Worm (Caenorhabditis elegans) whole organism, mixed stage, embryonic: ENCODE data around the gene osm-11.
A peak's percentile ranks its signal among the peaks of the same experiment; 100 is the strongest.

Experiments used
- M03D4.4 ChIP-seq: sonication (generic microtip); optimal IDR thresholded peaks from 2 replicates; lab custom pipeline; 2017; ENCODE audit warnings: mild to moderate bottlenecking, missing genetic modification characterization, missing compliant biosample characterization
- ceh-43 ChIP-seq: fragments of 200-800 bp; sonication (Bioruptor generic); optimal IDR thresholded peaks from 2 replicates; lab custom pipeline; 2018; ENCODE audit warnings: mild to moderate bottlenecking, missing genetic modification characterization, moderate library complexity, missing compliant biosample characterization
- ceh-83 ChIP-seq: fragments of 200-800 bp; sonication (Bioruptor generic); optimal IDR thresholded peaks from 2 replicates; lab custom pipeline; 2018; ENCODE audit warnings: mild to moderate bottlenecking, missing genetic modification characterization, missing compliant biosample characterization
- ces-1 ChIP-seq: fragments of 150-350 bp; optimal IDR thresholded peaks from 2 replicates; lab custom pipeline; 2014; ENCODE audit warnings: missing biosample characterization, missing genetic modification reagents, missing genetic modification characterization
- cnd-1 ChIP-seq: fragments of 200-800 bp; sonication (Bioruptor generic); optimal IDR thresholded peaks from 2 replicates; lab custom pipeline; 2018; ENCODE audit warnings: mild to moderate bottlenecking, missing genetic modification characterization, missing compliant biosample characterization
- drap-1 ChIP-seq: fragments of 200-800 bp; sonication (Bioruptor generic); optimal IDR thresholded peaks from 3 replicates; lab custom pipeline; 2018; ENCODE audit warnings: mild to moderate bottlenecking, missing genetic modification characterization, missing compliant biosample characterization
- elt-1 ChIP-seq: sonication (generic microtip); optimal IDR thresholded peaks from 2 replicates; lab custom pipeline; 2017; ENCODE audit warnings: missing genetic modification characterization, mild to moderate bottlenecking, missing compliant biosample characterization, antibody characterized with exemption, moderate library complexity, borderline replicate concordance; ENCODE audit not compliant: insufficient read depth
- elt-3 ChIP-seq: fragments of 150-350 bp; optimal IDR thresholded peaks from 2 replicates; lab custom pipeline; 2014; ENCODE audit warnings: missing biosample characterization, missing genetic modification characterization
- hlh-1 ChIP-seq: fragments of 150-350 bp; optimal IDR thresholded peaks from 2 replicates; lab custom pipeline; 2014; ENCODE audit warnings: missing biosample characterization, missing genetic modification reagents, missing genetic modification characterization
- lin-32 ChIP-seq: fragments of 200-800 bp; sonication (Bioruptor generic); optimal IDR thresholded peaks from 2 replicates; lab custom pipeline; 2018; ENCODE audit warnings: mild to moderate bottlenecking, missing genetic modification characterization, missing compliant biosample characterization
- lsy-2 ChIP-seq: fragments of 150-350 bp; optimal IDR thresholded peaks from 2 replicates; lab custom pipeline; 2014; ENCODE audit warnings: missing biosample characterization, missing genetic modification characterization
- mep-1 ChIP-seq: fragments of 150-350 bp; optimal IDR thresholded peaks from 2 replicates; lab custom pipeline; 2017; ENCODE audit warnings: missing biosample characterization, missing genetic modification reagents, missing genetic modification characterization, inconsistent platforms
- mls-2 ChIP-seq: sonication (generic microtip); optimal IDR thresholded peaks from 2 replicates; lab custom pipeline; 2016; ENCODE audit warnings: mild to moderate bottlenecking, missing genetic modification characterization, moderate library complexity, missing compliant biosample characterization
- nhr-12 ChIP-seq: fragments of 150-350 bp; optimal IDR thresholded peaks from 2 replicates; lab custom pipeline; 2014; ENCODE audit warnings: missing biosample characterization, missing genetic modification characterization
- nhr-237 ChIP-seq: fragments of 150-350 bp; optimal IDR thresholded peaks from 2 replicates; lab custom pipeline; 2014; ENCODE audit warnings: missing biosample characterization, missing genetic modification characterization
- nhr-28 ChIP-seq: fragments of 150-350 bp; optimal IDR thresholded peaks from 2 replicates; lab custom pipeline; 2014; ENCODE audit warnings: missing biosample characterization, missing genetic modification characterization
- sem-2 ChIP-seq: fragments of 200-800 bp; sonication (Bioruptor generic); optimal IDR thresholded peaks from 2 replicates; lab custom pipeline; 2018; ENCODE audit warnings: mild to moderate bottlenecking, missing genetic modification characterization, missing compliant biosample characterization
- snpc-4 ChIP-seq: fragments of 150-350 bp; optimal IDR thresholded peaks from 2 replicates; lab custom pipeline; 2014; ENCODE audit warnings: missing biosample characterization, missing genetic modification characterization
- sptf-1 ChIP-seq: sonication (generic microtip); optimal IDR thresholded peaks from 2 replicates; lab custom pipeline; 2017; ENCODE audit warnings: mild to moderate bottlenecking, missing genetic modification characterization, moderate library complexity, missing compliant biosample characterization
- unc-120 ChIP-seq: sonication (generic microtip); optimal IDR thresholded peaks from 2 replicates; lab custom pipeline; 2017; ENCODE audit warnings: missing genetic modification characterization, missing compliant biosample characterization; ENCODE audit not compliant: poor library complexity, severe bottlenecking
- unc-62 ChIP-seq: fragments of 150-350 bp; optimal IDR thresholded peaks from 2 replicates; lab custom pipeline; 2014; ENCODE audit warnings: missing biosample characterization, missing genetic modification reagents, missing genetic modification characterization
- zip-8 ChIP-seq: fragments of 150-350 bp; optimal IDR thresholded peaks from 2 replicates; lab custom pipeline; 2014; ENCODE audit warnings: missing biosample characterization, missing genetic modification characterization

The osm-11 gene

DNA sequence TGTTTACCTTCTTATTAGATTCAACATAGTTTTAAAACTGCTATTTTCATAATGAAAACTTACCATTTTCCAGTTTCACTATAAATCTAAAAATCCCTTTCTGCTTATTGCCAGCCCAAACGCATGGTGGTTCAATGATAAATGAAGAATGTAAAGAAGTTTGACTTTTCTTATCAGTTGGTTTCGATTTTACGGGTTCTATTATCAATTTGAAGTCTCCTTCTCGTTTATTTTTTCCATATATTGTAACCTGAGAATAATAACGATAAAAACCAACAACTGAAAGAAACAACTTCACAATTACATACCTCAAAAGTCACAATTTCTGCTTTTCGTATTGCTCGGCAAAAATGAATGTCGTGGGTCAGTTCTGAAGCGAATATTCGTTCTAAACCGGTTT lies 42.4 kb downstream of the osm-11 start:
- no peak for TF ChIP-seq hlh-1 (tag; lab: Kevin White, UChicago)
- no peak for TF ChIP-seq elt-1
- no peak for TF ChIP-seq ceh-43 (GFP tag; lab: Kevin White, UChicago)
- no peak for TF ChIP-seq lin-32 (GFP tag; lab: Kevin White, UChicago)
- TF ChIP-seq unc-120 (tag; lab: Kevin White, UChicago), result no peak
- no peak for TF ChIP-seq ces-1 (GFP tag; lab: Kevin White, UChicago)
- TF ChIP-seq snpc-4 (tag; lab: Kevin White, UChicago), result no peak
- TF ChIP-seq nhr-237 (tag; lab: Kevin White, UChicago), result no peak
- no peak for TF ChIP-seq zip-8
- TF ChIP-seq sptf-1, result no peak
- TF ChIP-seq, all 35 proteins: peak for 0

- TF ChIP-seq snpc-4 (tag; lab: Kevin White, UChicago) (no peak), nhr-237 (tag; lab: Kevin White, UChicago) (no peak), sem-2 (GFP tag; lab: Kevin White, UChicago) (no peak), mls-2 (tag; lab: Kevin White, UChicago) (no peak), unc-62 (GFP tag; lab: Kevin White, UChicago) (no peak), mep-1 (no peak), sptf-1 (no peak)
Observed at ce11 chrX:17375877-17376276, 45.5 kb downstream of the osm-11 start.

DNA sequence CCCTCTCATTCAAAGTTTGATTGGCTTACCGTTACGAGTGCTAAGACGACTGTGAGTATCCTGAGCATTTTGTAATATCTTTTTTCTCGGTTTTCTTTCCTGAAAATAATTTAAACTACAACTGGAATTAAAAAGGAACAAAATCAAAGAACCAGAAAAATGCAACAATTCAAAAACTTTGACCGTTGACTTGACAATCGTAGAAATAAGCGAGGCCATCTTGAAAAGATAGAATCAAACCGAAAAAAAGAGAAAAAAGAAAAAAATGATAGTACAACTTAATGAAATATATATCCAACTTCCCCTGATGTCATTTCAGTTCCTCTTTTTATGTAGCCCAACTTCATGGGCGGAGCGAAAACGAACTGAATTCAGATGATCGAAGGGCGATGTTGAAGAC lies 46.8 kb downstream of the osm-11 start, which contains the start of gene F10D7.3:
TSS of gene F10D7.3 (minus strand) at position 101 of the 400 bp plus-strand sequence.
- TF ChIP-seq ceh-43 (GFP tag; lab: Kevin White, UChicago) (no peak), lsy-2 (tag; lab: Kevin White, UChicago) (no peak), nhr-28 (no peak), drap-1 (GFP tag; lab: Kevin White, UChicago) (no peak), M03D4.4 (tag; lab: Kevin White, UChicago) (no peak), cnd-1 (tag; lab: Kevin White, UChicago) (no peak), elt-1 (no peak), elt-3 (no peak), nhr-12 (tag; lab: Kevin White, UChicago) (no peak), snpc-4 (tag; lab: Kevin White, UChicago) (no peak), ceh-83 (GFP tag; lab: Kevin White, UChicago) (no peak), ces-1 (GFP tag; lab: Kevin White, UChicago) (no peak), zip-8 (no peak), unc-62 (GFP tag; lab: Kevin White, UChicago) (no peak), unc-120 (tag; lab: Kevin White, UChicago) (no peak)

- TF ChIP-seq nhr-12 (tag; lab: Kevin White, UChicago), result no peak
- TF ChIP-seq unc-62 (GFP tag; lab: Kevin White, UChicago), result peak; percentile 64
Observed at ce11 chrX:17373955-17374354, 47.4 kb downstream of the osm-11 start.
